Worm (Caenorhabditis elegans): ENCODE results near the gene F44G4.3.

ce11 chrII:8947391-8947790 is 50.1 kb downstream of the F44G4.3 start, which contains the start of gene cutl-15:
- TF ChIP-seq sptf-2 (GFP tag; optimal IDR thresholded peaks at IDR 0.05) (no peak), mxl-1 (tag; optimal IDR thresholded peaks at IDR 0.05) (no peak)
